Fruit fly (Drosophila melanogaster) whole organism, prepupa: ENCODE data around the gene ERp44.

ENCODE experiments used
- CG10631 ChIP-seq: fragments of 200-800 bp; sonication (Bioruptor generic); optimal IDR thresholded peaks from 2 replicates; lab custom pipeline; 2016; ENCODE audit warnings: missing biosample characterization, missing genetic modification characterization
- CG10669 ChIP-seq: fragments of 200-800 bp; sonication (Bioruptor generic); optimal IDR thresholded peaks from 3 replicates; lab custom pipeline; 2018; ENCODE audit warnings: missing biosample characterization, mild to moderate bottlenecking, missing genetic modification characterization, moderate library complexity
- CG11294 ChIP-seq: fragments of 200-800 bp; sonication (Bioruptor generic); IDR thresholded peaks from 2 replicates; pipeline ENCODE4 v1.3.6; 2022; ENCODE audit warnings: missing biosample characterization, missing genetic modification characterization
- CG11902 ChIP-seq: fragments of 200-800 bp; sonication (Bioruptor generic); optimal IDR thresholded peaks from 3 replicates; lab custom pipeline; 2016; ENCODE audit warnings: missing biosample characterization, missing genetic modification characterization
- CG15336 ChIP-seq: fragments of 200-800 bp; sonication (Bioruptor generic); IDR thresholded peaks from 2 replicates; pipeline ENCODE4 v1.3.6; 2022; ENCODE audit warnings: missing biosample characterization, missing genetic modification characterization
- CG16779 ChIP-seq: fragments of 200-800 bp; sonication (Bioruptor generic); optimal IDR thresholded peaks from 3 replicates; lab custom pipeline; 2017; ENCODE audit warnings: missing biosample characterization, mild to moderate bottlenecking, missing genetic modification characterization
- CG3032 ChIP-seq: fragments of 200-800 bp; optimal IDR thresholded peaks from 2 replicates; lab custom pipeline; 2019; ENCODE audit warnings: missing biosample characterization, mild to moderate bottlenecking, missing genetic modification characterization, moderate library complexity
- CG31627 ChIP-seq: fragments of 200-800 bp; sonication (Bioruptor generic); optimal IDR thresholded peaks from 3 replicates; lab custom pipeline; 2016; ENCODE audit warnings: missing biosample characterization, missing genetic modification characterization
- CG32006 ChIP-seq: fragments of 200-800 bp; sonication (Bioruptor generic); optimal IDR thresholded peaks from 3 replicates; lab custom pipeline; 2017; ENCODE audit warnings: missing biosample characterization, mild to moderate bottlenecking, missing genetic modification characterization
- CG34406 ChIP-seq: fragments of 200-800 bp; sonication (Bioruptor generic); optimal IDR thresholded peaks from 3 replicates; lab custom pipeline; 2016; ENCODE audit warnings: missing biosample characterization, missing genetic modification characterization
- CG3919 ChIP-seq: fragments of 200-800 bp; sonication (Bioruptor generic); optimal IDR thresholded peaks from 3 replicates; lab custom pipeline; 2016; ENCODE audit warnings: missing biosample characterization, missing genetic modification characterization
- CG4318 ChIP-seq: fragments of 200-800 bp; sonication (Bioruptor generic); optimal IDR thresholded peaks from 3 replicates; lab custom pipeline; 2017; ENCODE audit warnings: missing biosample characterization, mild to moderate bottlenecking, missing genetic modification characterization
- CG6163 ChIP-seq: fragments of 200-800 bp; sonication (Bioruptor generic); IDR thresholded peaks from 3 replicates; pipeline ENCODE4 v1.3.6; 2022; ENCODE audit warnings: missing biosample characterization, missing genetic modification characterization
- CG6276 ChIP-seq: fragments of 200-800 bp; sonication (Bioruptor generic); optimal IDR thresholded peaks from 2 replicates; lab custom pipeline; 2017; ENCODE audit warnings: missing biosample characterization, mild to moderate bottlenecking, missing genetic modification characterization
- CG6808 ChIP-seq: fragments of 200-800 bp; sonication (Bioruptor generic); optimal IDR thresholded peaks from 3 replicates; lab custom pipeline; 2017; ENCODE audit warnings: missing biosample characterization, missing genetic modification characterization, mild to moderate bottlenecking, moderate library complexity, missing genetic modification reagents
- CG6854 ChIP-seq: fragments of 200-800 bp; sonication (Bioruptor generic); optimal IDR thresholded peaks from 2 replicates; lab custom pipeline; 2017; ENCODE audit warnings: missing biosample characterization, mild to moderate bottlenecking, missing genetic modification characterization
- CG7368 ChIP-seq: fragments of 200-800 bp; sonication (Bioruptor generic); optimal IDR thresholded peaks from 3 replicates; lab custom pipeline; 2016; ENCODE audit warnings: missing biosample characterization, missing genetic modification characterization
- CG8119 ChIP-seq: fragments of 200-800 bp; sonication (Bioruptor generic); IDR thresholded peaks from 3 replicates; pipeline ENCODE4 v1.3.6; 2022; ENCODE audit warnings: missing biosample characterization, missing genetic modification characterization
- CG8319 ChIP-seq: fragments of 200-800 bp; sonication (Bioruptor generic); optimal IDR thresholded peaks from 3 replicates; lab custom pipeline; 2016; ENCODE audit warnings: missing biosample characterization, missing genetic modification characterization
- CG8632 ChIP-seq: fragments of 200-800 bp; sonication (Bioruptor generic); optimal IDR thresholded peaks from 3 replicates; lab custom pipeline; 2016; ENCODE audit warnings: missing biosample characterization, missing genetic modification characterization
- CG9139 ChIP-seq: fragments of 200-800 bp; sonication (Bioruptor generic); optimal IDR thresholded peaks from 3 replicates; lab custom pipeline; 2017; ENCODE audit warnings: missing biosample characterization, mild to moderate bottlenecking, missing genetic modification characterization
- Eip75B ChIP-seq: fragments of 200-800 bp; sonication (Bioruptor generic); optimal IDR thresholded peaks from 3 replicates; lab custom pipeline; 2016; ENCODE audit warnings: missing biosample characterization, missing genetic modification characterization
- Eip78C ChIP-seq: fragments of 200-800 bp; sonication (Bioruptor generic); peaks from one replicate; lab custom pipeline; 2016; ENCODE audit warnings: missing biosample characterization, missing genetic modification characterization
- Ets21C ChIP-seq: fragments of 200-800 bp; sonication (Bioruptor generic); optimal IDR thresholded peaks from 3 replicates; lab custom pipeline; 2016; ENCODE audit warnings: missing biosample characterization, missing genetic modification characterization
- Ets96B ChIP-seq: fragments of 200-800 bp; optimal IDR thresholded peaks from 2 replicates; lab custom pipeline; 2019; ENCODE audit warnings: missing biosample characterization, mild to moderate bottlenecking, missing genetic modification characterization, moderate library complexity
- Hr38 ChIP-seq: sonication (Bioruptor generic); optimal IDR thresholded peaks from 2 replicates; lab custom pipeline; 2016; ENCODE audit warnings: missing biosample characterization, missing genetic modification characterization
- Hr39 ChIP-seq: fragments of 200-800 bp; sonication (Bioruptor generic); optimal IDR thresholded peaks from 2 replicates; lab custom pipeline; 2016; ENCODE audit warnings: missing biosample characterization, missing genetic modification characterization
- Hr4 ChIP-seq: fragments of 200-800 bp; sonication (Bioruptor generic); optimal IDR thresholded peaks from 3 replicates; lab custom pipeline; 2016; ENCODE audit warnings: missing biosample characterization, missing genetic modification characterization
- OdsH ChIP-seq: fragments of 200-800 bp; sonication (Bioruptor generic); optimal IDR thresholded peaks from 3 replicates; lab custom pipeline; 2016; ENCODE audit warnings: missing biosample characterization, missing genetic modification characterization
- Sox102F ChIP-seq: fragments of 200-800 bp; sonication (Bioruptor generic); optimal IDR thresholded peaks from 2 replicates; lab custom pipeline; 2016; ENCODE audit warnings: missing biosample characterization, mild to moderate bottlenecking, missing genetic modification characterization
- Sox15 ChIP-seq: fragments of 200-800 bp; sonication (Bioruptor generic); optimal IDR thresholded peaks from 3 replicates; lab custom pipeline; 2016; ENCODE audit warnings: missing biosample characterization, missing genetic modification characterization
- achi ChIP-seq: fragments of 200-800 bp; sonication (Bioruptor generic); optimal IDR thresholded peaks from 3 replicates; lab custom pipeline; 2016; ENCODE audit warnings: missing biosample characterization, missing genetic modification characterization
- cyc ChIP-seq: fragments of 200-800 bp; sonication (Bioruptor generic); optimal IDR thresholded peaks from 3 replicates; lab custom pipeline; 2016; ENCODE audit warnings: missing biosample characterization, missing genetic modification characterization
- dac ChIP-seq: fragments of 200-800 bp; sonication (Bioruptor generic); optimal IDR thresholded peaks from 2 replicates; lab custom pipeline; 2017; ENCODE audit warnings: missing biosample characterization, mild to moderate bottlenecking, missing genetic modification characterization
- dsx ChIP-seq: fragments of 200-800 bp; optimal IDR thresholded peaks from 3 replicates; lab custom pipeline; 2019; ENCODE audit warnings: missing biosample characterization, mild to moderate bottlenecking, missing genetic modification characterization, moderate library complexity; ENCODE audit not compliant: poor library complexity, severe bottlenecking
- eg ChIP-seq: fragments of 200-800 bp; sonication (Bioruptor generic); IDR thresholded peaks from 3 replicates; pipeline ENCODE4 v1.3.6; 2022; ENCODE audit warnings: missing biosample characterization, missing genetic modification characterization
- esn ChIP-seq: fragments of 200-800 bp; sonication (Bioruptor generic); optimal IDR thresholded peaks from 2 replicates; lab custom pipeline; 2016; ENCODE audit warnings: missing biosample characterization, mild to moderate bottlenecking, missing genetic modification characterization, moderate library complexity
- fd59A ChIP-seq: fragments of 200-800 bp; sonication (Bioruptor generic); optimal IDR thresholded peaks from 2 replicates; lab custom pipeline; 2017; ENCODE audit warnings: missing biosample characterization, mild to moderate bottlenecking, missing genetic modification characterization, missing genetic modification reagents
- fd85E ChIP-seq: fragments of 200-800 bp; sonication (Bioruptor generic); optimal IDR thresholded peaks from 3 replicates; lab custom pipeline; 2016; ENCODE audit warnings: missing biosample characterization, missing genetic modification characterization
- fkh ChIP-seq: fragments of 200-800 bp; sonication (Bioruptor generic); optimal IDR thresholded peaks from 3 replicates; lab custom pipeline; 2017; ENCODE audit warnings: missing biosample characterization, mild to moderate bottlenecking, missing genetic modification characterization, moderate library complexity
- lz ChIP-seq: fragments of 200-800 bp; sonication (Bioruptor generic); optimal IDR thresholded peaks from 3 replicates; lab custom pipeline; 2016; ENCODE audit warnings: missing biosample characterization, missing genetic modification characterization
- net ChIP-seq: fragments of 200-800 bp; sonication (Bioruptor generic); optimal IDR thresholded peaks from 3 replicates; lab custom pipeline; 2016; ENCODE audit warnings: missing biosample characterization, missing genetic modification characterization
- salr ChIP-seq, 2 experiments: fragments of 200-800 bp; sonication (Bioruptor generic); optimal IDR thresholded peaks; 3 replicates each; lab custom pipeline; 2016 to 2018; ENCODE audit warnings: missing biosample characterization in 2 of 2, missing genetic modification characterization in 2 of 2, mild to moderate bottlenecking in 1 of 2
- spab ChIP-seq: fragments of 200-800 bp; sonication (Bioruptor generic); optimal IDR thresholded peaks from 2 replicates; lab custom pipeline; 2017; ENCODE audit warnings: missing biosample characterization, mild to moderate bottlenecking, missing genetic modification characterization, missing genetic modification reagents
- ss ChIP-seq, 2 experiments: fragments of 200-800 bp; sonication (Bioruptor generic); optimal IDR thresholded peaks; 2 replicates in 1 of 2; 3 replicates in 1 of 2; lab custom pipeline; 2017 to 2018; ENCODE audit warnings: mild to moderate bottlenecking in 2 of 2, missing biosample characterization in 2 of 2, missing genetic modification characterization in 2 of 2, moderate library complexity in 1 of 2
- svp ChIP-seq: fragments of 200-800 bp; sonication (Bioruptor generic); peaks from one replicate; lab custom pipeline; 2016; ENCODE audit warnings: missing biosample characterization, missing genetic modification characterization
- vri ChIP-seq: fragments of 200-800 bp; sonication (Bioruptor generic); optimal IDR thresholded peaks from 3 replicates; lab custom pipeline; 2016; ENCODE audit warnings: missing biosample characterization, mild to moderate bottlenecking, missing genetic modification characterization

The ERp44 gene

dm6 chrX:16279340-16279941 lies 18.1 kb downstream of the ERp44 start (continued):
- TF ChIP-seq dsx (peak; percentile 68), fkh (GFP tag; lab: Kevin White, UChicago) (peak; percentile 61), CG8632 (GFP tag; lab: Kevin White, UChicago) (peak; percentile 88), salr (GFP tag; optimal IDR thresholded peaks at IDR 0.05; lab: Kevin White, UChicago) (peak; percentile 65 to 79), eg (GFP tag; lab: Robert Waterston, UW) (peak; percentile 96), CG31627 (GFP tag; lab: Kevin White, UChicago) (peak; percentile 96), ss (GFP tag; optimal IDR thresholded peaks at IDR 0.05; lab: Kevin White, UChicago) (peak; percentile 61 to 86), OdsH (GFP tag; lab: Kevin White, UChicago) (peak; percentile 91), Hr4 (GFP tag; lab: Kevin White, UChicago) (peak; percentile 91)

dm6 chrX:16278783-16279182 lies 18.7 kb downstream of the ERp44 start:
- TF ChIP-seq Ets96B (tag; lab: Kevin White, UChicago) (peak; percentile 86), CG15336 (GFP tag; lab: Robert Waterston, UW) (peak; percentile 94), CG32006 (GFP tag; lab: Kevin White, UChicago) (peak; percentile 78), Sox15 (GFP tag; lab: Kevin White, UChicago) (peak; percentile 69), spab (GFP tag; lab: Kevin White, UChicago) (peak; percentile 83), svp (peak; percentile 73), Hr39 (GFP tag; lab: Kevin White, UChicago) (peak; percentile 80), CG10669 (peak; percentile 88), Sox102F (GFP tag; lab: Kevin White, UChicago) (peak; percentile 87), CG6276 (GFP tag; lab: Kevin White, UChicago) (peak; percentile 83), CG3032 (tag; lab: Kevin White, UChicago) (peak; percentile 87), fd59A (GFP tag; lab: Kevin White, UChicago) (peak; percentile 89), dsx (peak; percentile 86), CG16779 (tag; lab: Kevin White, UChicago) (peak; percentile 82), Hr38 (GFP tag; lab: Kevin White, UChicago) (no peak), CG8119 (peak; percentile 90), CG6163 (GFP tag; lab: Robert Waterston, UW) (peak; percentile 93), CG7368 (GFP tag; lab: Kevin White, UChicago) (peak; percentile 75), CG9139 (GFP tag; lab: Kevin White, UChicago) (peak; percentile 83), CG11902 (GFP tag; lab: Kevin White, UChicago) (peak; percentile 36), CG8319 (GFP tag; lab: Kevin White, UChicago) (peak; percentile 68), Hr4 (GFP tag; lab: Kevin White, UChicago) (peak; percentile 49), cyc (GFP tag; lab: Kevin White, UChicago) (peak; percentile 65), CG3919 (GFP tag; lab: Kevin White, UChicago) (peak; percentile 85), CG4318 (GFP tag; lab: Kevin White, UChicago) (peak; percentile 63), Eip78C (GFP tag; lab: Kevin White, UChicago) (peak; percentile 90), CG6854 (GFP tag; lab: Kevin White, UChicago) (peak; percentile 88), achi (peak; percentile 85), fd85E (GFP tag; lab: Kevin White, UChicago) (peak; percentile 13), esn (peak; percentile 79), CG11294 (peak; percentile 70; the same call in 1 of the 2 replicates), Ets21C (GFP tag; lab: Kevin White, UChicago) (peak; percentile 71), CG6808 (GFP tag; lab: Kevin White, UChicago) (peak; percentile 94), Eip75B (GFP tag; lab: Kevin White, UChicago) (peak; percentile 78), salr (GFP tag; optimal IDR thresholded peaks at IDR 0.05; lab: Kevin White, UChicago) (peak; percentile 50 to 80), vri (GFP tag; lab: Kevin White, UChicago) (peak; percentile 80), CG31627 (GFP tag; lab: Kevin White, UChicago) (peak; percentile 77), eg (GFP tag; lab: Robert Waterston, UW) (peak; percentile 90), net (GFP tag; lab: Kevin White, UChicago) (peak; percentile 79), dac (GFP tag; lab: Kevin White, UChicago) (peak; percentile 78), ss (GFP tag; optimal IDR thresholded peaks at IDR 0.05; lab: Kevin White, UChicago) (peak; percentile 90 to 91), CG10631 (GFP tag; lab: Kevin White, UChicago) (peak; percentile 75), CG34406 (GFP tag; lab: Kevin White, UChicago) (peak; percentile 86), lz (peak; percentile 78), fkh (GFP tag; lab: Kevin White, UChicago) (no peak)
